Fruit fly (Drosophila melanogaster) whole organism, adult: ENCODE measurements around the gene InR.

ENCODE experiments used
- CG5204 ChIP-seq: fragments of 200-800 bp; sonication (Bioruptor generic); optimal IDR thresholded peaks from 2 replicates; lab custom pipeline; 2016; ENCODE audit warnings: missing biosample characterization, missing genetic modification characterization
- CG7045 ChIP-seq: fragments of 200-800 bp; sonication (Bioruptor generic); optimal IDR thresholded peaks from 2 replicates; lab custom pipeline; 2017; ENCODE audit warnings: missing biosample characterization, mild to moderate bottlenecking, missing genetic modification characterization
- CG7101 ChIP-seq: fragments of 200-800 bp; sonication (Bioruptor generic); optimal IDR thresholded peaks from 2 replicates; lab custom pipeline; 2018; ENCODE audit warnings: missing biosample characterization, mild to moderate bottlenecking, missing genetic modification characterization, moderate library complexity
- Clk ChIP-seq: fragments of 200-800 bp; sonication (Bioruptor generic); optimal IDR thresholded peaks from 2 replicates; lab custom pipeline; 2017; ENCODE audit warnings: missing biosample characterization, missing genetic modification characterization
- Crg-1 ChIP-seq: fragments of 200-800 bp; sonication (Bioruptor generic); optimal IDR thresholded peaks from 2 replicates; lab custom pipeline; 2016; ENCODE audit warnings: missing biosample characterization, missing genetic modification characterization
- Mnt ChIP-seq: fragments of 200-800 bp; sonication (Bioruptor generic); optimal IDR thresholded peaks from 2 replicates; lab custom pipeline; 2016; ENCODE audit warnings: missing biosample characterization, mild to moderate bottlenecking, missing genetic modification characterization
- cic ChIP-seq: fragments of 200-800 bp; sonication (Bioruptor generic); optimal IDR thresholded peaks from 2 replicates; lab custom pipeline; 2017; ENCODE audit warnings: missing biosample characterization, mild to moderate bottlenecking, missing genetic modification characterization, moderate library complexity
- kay ChIP-seq: fragments of 200-800 bp; sonication (Bioruptor generic); peaks from one replicate; lab custom pipeline; 2016; ENCODE audit warnings: missing biosample characterization, missing genetic modification characterization, borderline replicate concordance
- toe ChIP-seq: fragments of 200-800 bp; sonication (Bioruptor generic); optimal IDR thresholded peaks from 2 replicates; lab custom pipeline; 2016; ENCODE audit warnings: missing biosample characterization, missing genetic modification characterization

DNA sequence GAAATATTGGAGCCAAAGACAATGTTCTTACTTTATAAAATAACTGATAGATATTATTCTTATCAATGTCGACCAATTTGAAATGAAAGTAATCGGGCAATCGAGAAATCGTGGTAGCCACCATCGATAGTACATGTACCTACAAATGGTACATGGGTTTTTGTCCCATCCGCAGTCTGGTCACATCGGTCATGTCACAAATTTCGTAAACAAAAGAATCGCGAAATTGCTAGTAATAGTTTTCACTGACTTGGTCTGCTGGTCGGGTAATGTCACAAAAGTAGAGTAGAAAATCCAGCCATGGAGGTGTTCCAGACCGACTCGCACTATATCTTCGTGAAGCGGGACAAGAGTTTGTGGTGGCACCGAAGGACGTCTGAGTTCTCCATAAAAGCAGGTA lies 98.4 kb downstream of the InR start, which contains the start of gene sp3:
- TF ChIP-seq CG7101 (tag; lab: Kevin White, UChicago) (no peak), Mnt (GFP tag; lab: Kevin White, UChicago) (no peak), Crg-1 (no peak), CG5204 (GFP tag; lab: Kevin White, UChicago) (no peak), Clk (GFP tag; lab: Kevin White, UChicago) (no peak), CG7045 (no peak), kay (no peak), toe (GFP tag; lab: Kevin White, UChicago) (no peak), cic (GFP tag; lab: Kevin White, UChicago) (no peak)
